Fruit fly (Drosophila melanogaster): ENCODE data around the gene CG9427.

The CG9427 gene

dm6 chr3R:9598099-9598498 lies 28.6 kb downstream of the CG9427 start (continued):
- TF ChIP-seq gce (GFP tag; IDR thresholded peaks at IDR 0.05) (no peak), trh (GFP tag; optimal IDR thresholded peaks at IDR 0.05) (no peak), hbn (GFP tag; IDR thresholded peaks at IDR 0.05; ENCODE audit: partially characterized antibody) (no peak), Ssrp (tag; optimal IDR thresholded peaks at IDR 0.05) (peak; percentile 65), Atf-2 (GFP tag; optimal IDR thresholded peaks at IDR 0.05) (peak; percentile 53), crc (GFP tag; optimal IDR thresholded peaks at IDR 0.05) (no peak), CG10147 (GFP tag; optimal IDR thresholded peaks at IDR 0.05) (no peak), zf30C (GFP tag; optimal IDR thresholded peaks at IDR 0.05) (peak; percentile 41), bowl (GFP tag; IDR thresholded peaks at IDR 0.05) (no peak), CG14965 (GFP tag; optimal IDR thresholded peaks at IDR 0.05; ENCODE audit: borderline replicate concordance) (no peak), gsb (GFP tag; IDR thresholded peaks at IDR 0.05) (no peak), fru (optimal IDR thresholded peaks at IDR 0.05) (no peak), CG6765 (GFP tag; optimal IDR thresholded peaks at IDR 0.05) (no peak), HHEX (GFP tag; optimal IDR thresholded peaks at IDR 0.05) (peak; percentile 5), Oaz (GFP tag; IDR thresholded peaks at IDR 0.05) (no peak), CG2678 (tag; optimal IDR thresholded peaks at IDR 0.05) (peak; percentile 54), BtbVII (GFP tag; optimal IDR thresholded peaks at IDR 0.05) (no peak), stwl (tag; optimal IDR thresholded peaks at IDR 0.05) (no peak), CG9727 (GFP tag; optimal IDR thresholded peaks at IDR 0.05) (peak; percentile 12), CG10267 (tag; optimal IDR thresholded peaks at IDR 0.05) (peak; percentile 45), CG13775 (GFP tag; optimal IDR thresholded peaks at IDR 0.05) (peak; percentile 8), CG31365 (tag; optimal IDR thresholded peaks at IDR 0.05) (no peak), Ada2b (GFP tag; IDR thresholded peaks at IDR 0.05) (no peak; the same call in 1 of the 2 replicates), CG30403 (GFP tag; optimal IDR thresholded peaks at IDR 0.05) (peak; percentile 44), Jarid2 (GFP tag; optimal IDR thresholded peaks at IDR 0.05) (no peak), org-1 (GFP tag; optimal IDR thresholded peaks at IDR 0.05) (no peak), CG13624 (GFP tag; optimal IDR thresholded peaks at IDR 0.05) (no peak), CG8290 (GFP tag; optimal IDR thresholded peaks at IDR 0.05) (no peak), CG8290 (tag; optimal IDR thresholded peaks at IDR 0.05) (peak in 1 of 2 experiments; percentile 61), Hr3 (GFP tag; optimal IDR thresholded peaks at IDR 0.05) (peak; percentile 32), CG4820 (GFP tag; optimal IDR thresholded peaks at IDR 0.05) (peak; percentile 71), Kr (GFP tag; optimal IDR thresholded peaks at IDR 0.05) (no peak), br (optimal IDR thresholded peaks at IDR 0.05) (no peak), z (GFP tag; IDR thresholded peaks at IDR 0.05) (no peak), unpg (GFP tag; optimal IDR thresholded peaks at IDR 0.05) (peak; percentile 63), Dad (GFP tag; optimal IDR thresholded peaks at IDR 0.05) (no peak), CG12155 (GFP tag; optimal IDR thresholded peaks at IDR 0.05) (no peak), CG18619 (GFP tag; optimal IDR thresholded peaks at IDR 0.05) (peak; percentile 39), Gug (GFP tag; IDR thresholded peaks at IDR 0.05) (0 out of 4 replicates have a peak, but pooled peaks have one; percentile 31), Lhr (GFP tag; optimal IDR thresholded peaks at IDR 0.05) (peak; percentile 30), MTF-1 (GFP tag; optimal IDR thresholded peaks at IDR 0.05; ENCODE audit: borderline replicate concordance) (no peak), grn (GFP tag; optimal IDR thresholded peaks at IDR 0.05) (no peak), CG15073 (GFP tag; optimal IDR thresholded peaks at IDR 0.05) (no peak), grau (tag; optimal IDR thresholded peaks at IDR 0.05) (peak; percentile 63), tin (GFP tag; optimal IDR thresholded peaks at IDR 0.05) (peak; percentile 64), CG16813 (GFP tag; IDR thresholded peaks at IDR 0.05; ENCODE audit: partially characterized antibody) (no peak), gcm2 (GFP tag; optimal IDR thresholded peaks at IDR 0.05) (no peak), CG6683 (GFP tag; optimal IDR thresholded peaks at IDR 0.05) (no peak), toy (GFP tag; IDR thresholded peaks at IDR 0.05) (no peak), CG7271 (tag; optimal IDR thresholded peaks at IDR 0.05) (no peak), ranshi (GFP tag; IDR thresholded peaks at IDR 0.05) (0 out of 2 replicates have a peak, but pooled peaks have one; percentile 11), CoRest (tag; optimal IDR thresholded peaks at IDR 0.05) (peak; percentile 54)

All from whole organism, embryonic.